Fruit fly (Drosophila melanogaster) whole organism, embryonic: ENCODE measurements around the gene Aatf.

ENCODE experiments used
- Bgb ChIP-seq: fragments of 200-800 bp; sonication (Bioruptor generic); IDR thresholded peaks from 2 replicates; pipeline ENCODE4 v1.3.6; 2022; ENCODE audit warnings: missing biosample characterization, missing genetic modification characterization; ENCODE audit not compliant: partially characterized antibody
- CG10366 ChIP-seq: fragments of 200-800 bp; sonication (Bioruptor generic); IDR thresholded peaks from 2 replicates; pipeline ENCODE4 v1.3.6; 2022; ENCODE audit warnings: missing biosample characterization, missing genetic modification characterization
- CG10431 ChIP-seq: fragments of 200-800 bp; sonication (Bioruptor generic); optimal IDR thresholded peaks from 3 replicates; lab custom pipeline; 2018; ENCODE audit warnings: missing biosample characterization, mild to moderate bottlenecking, missing genetic modification characterization
- CG11504 ChIP-seq: fragments of 200-800 bp; sonication (Bioruptor generic); optimal IDR thresholded peaks from 3 replicates; lab custom pipeline; 2019; ENCODE audit warnings: missing biosample characterization, mild to moderate bottlenecking, missing genetic modification characterization, moderate library complexity
- CG1602 ChIP-seq: fragments of 200-800 bp; sonication (Bioruptor generic); optimal IDR thresholded peaks from 3 replicates; lab custom pipeline; 2016; ENCODE audit warnings: missing biosample characterization, missing genetic modification characterization
- CG18619 ChIP-seq: fragments of 200-800 bp; sonication (Bioruptor generic); optimal IDR thresholded peaks from 3 replicates; lab custom pipeline; 2017; ENCODE audit warnings: missing biosample characterization, mild to moderate bottlenecking, missing genetic modification characterization
- CG2120 ChIP-seq: fragments of 200-800 bp; sonication (Bioruptor generic); optimal IDR thresholded peaks from 3 replicates; lab custom pipeline; 2016; ENCODE audit warnings: missing biosample characterization, missing genetic modification characterization
- CG33213 ChIP-seq: fragments of 200-800 bp; sonication (Bioruptor generic); optimal IDR thresholded peaks from 3 replicates; lab custom pipeline; 2016; ENCODE audit warnings: missing biosample characterization, missing genetic modification characterization
- CG8944 ChIP-seq: fragments of 200-800 bp; sonication (Bioruptor generic); optimal IDR thresholded peaks from 3 replicates; lab custom pipeline; 2016; ENCODE audit warnings: missing biosample characterization, missing genetic modification characterization
- CTCF ChIP-seq: fragments of 200-800 bp; sonication (Bioruptor generic); optimal IDR thresholded peaks from 2 replicates; lab custom pipeline; 2017; ENCODE audit warnings: missing biosample characterization, mild to moderate bottlenecking, missing genetic modification characterization, moderate library complexity
- CkIIα-i1 ChIP-seq: fragments of 200-800 bp; sonication (Bioruptor generic); IDR thresholded peaks from 2 replicates; pipeline ENCODE4 v1.3.6; 2022; ENCODE audit warnings: missing biosample characterization, missing genetic modification characterization
- D19A ChIP-seq: fragments of 200-800 bp; optimal IDR thresholded peaks from 3 replicates; lab custom pipeline; 2019; ENCODE audit warnings: missing biosample characterization, mild to moderate bottlenecking, missing genetic modification characterization, moderate library complexity
- Dfd ChIP-seq, 2 experiments: fragments of >200 bp; optimal IDR thresholded peaks; 2 replicates each; lab custom pipeline; 2017; ENCODE audit warnings: missing biosample characterization in 2 of 2, missing genetic modification characterization in 2 of 2
- Dp ChIP-seq: fragments of 200-800 bp; sonication (Bioruptor generic); optimal IDR thresholded peaks from 2 replicates; lab custom pipeline; 2018; ENCODE audit warnings: missing biosample characterization, mild to moderate bottlenecking, missing genetic modification characterization, moderate library complexity
- E2f2 ChIP-seq: fragments of 200-800 bp; sonication (Bioruptor generic); IDR thresholded peaks from 2 replicates; pipeline ENCODE4 v1.3.6; 2022; ENCODE audit warnings: missing biosample characterization, missing genetic modification characterization
- ERR ChIP-seq: fragments of 200-800 bp; sonication (Bioruptor generic); optimal IDR thresholded peaks from 2 replicates; lab custom pipeline; 2016; ENCODE audit warnings: missing biosample characterization, missing genetic modification characterization
- Gsc ChIP-seq: fragments of 200-800 bp; sonication (Bioruptor generic); IDR thresholded peaks from 2 replicates; pipeline ENCODE4 v1.3.6; 2022; ENCODE audit warnings: missing biosample characterization, missing genetic modification characterization
- Hr39 ChIP-seq: fragments of >200 bp; optimal IDR thresholded peaks from 2 replicates; lab custom pipeline; 2017
- Med ChIP-seq: fragments of 200-800 bp; sonication (Bioruptor generic); peaks from one replicate; lab custom pipeline; 2016; ENCODE audit warnings: missing biosample characterization, missing genetic modification characterization, mild to moderate bottlenecking, inconsistent platforms, moderate library complexity
- Myb ChIP-seq: fragments of 200-800 bp; sonication (Bioruptor generic); optimal IDR thresholded peaks from 2 replicates; lab custom pipeline; 2016; ENCODE audit warnings: missing biosample characterization, missing genetic modification characterization
- NC2α ChIP-seq: fragments of 200-800 bp; sonication (Bioruptor generic); optimal IDR thresholded peaks from 2 replicates; lab custom pipeline; 2016; ENCODE audit warnings: missing biosample characterization, missing genetic modification characterization
- Optix ChIP-seq: fragments of 200-800 bp; sonication (Bioruptor generic); IDR thresholded peaks from 3 replicates; pipeline ENCODE4 v1.3.6; 2022; ENCODE audit warnings: missing biosample characterization, missing genetic modification characterization
- Sox102F ChIP-seq: fragments of 200-800 bp; sonication (Bioruptor generic); optimal IDR thresholded peaks from 2 replicates; lab custom pipeline; 2018; ENCODE audit warnings: missing biosample characterization, mild to moderate bottlenecking, missing genetic modification characterization, moderate library complexity
- al ChIP-seq: fragments of 200-800 bp; sonication (Bioruptor generic); IDR thresholded peaks from 2 replicates; pipeline ENCODE4 v1.3.6; 2022; ENCODE audit warnings: missing biosample characterization, missing genetic modification characterization
- amos ChIP-seq: fragments of 200-800 bp; sonication (Bioruptor generic); IDR thresholded peaks from 2 replicates; pipeline ENCODE4 v1.3.6; 2022; ENCODE audit warnings: missing biosample characterization, missing genetic modification characterization; ENCODE audit not compliant: partially characterized antibody
- ara ChIP-seq: fragments of 200-800 bp; sonication (Bioruptor generic); IDR thresholded peaks from 2 replicates; pipeline ENCODE4 v1.3.6; 2022; ENCODE audit warnings: missing biosample characterization, missing genetic modification characterization
- ase ChIP-seq: fragments of 200-800 bp; sonication (Bioruptor generic); IDR thresholded peaks from 3 replicates; pipeline ENCODE4 v1.3.6; 2022; ENCODE audit warnings: missing biosample characterization, missing genetic modification characterization
- br ChIP-seq: fragments of >200 bp; optimal IDR thresholded peaks from 2 replicates; lab custom pipeline; 2017
- cad ChIP-seq: fragments of >200 bp; optimal IDR thresholded peaks from 2 replicates; lab custom pipeline; 2017; ENCODE audit warnings: missing biosample characterization, missing genetic modification characterization
- exex ChIP-seq: fragments of 200-800 bp; sonication (Bioruptor generic); optimal IDR thresholded peaks from 4 replicates; lab custom pipeline; 2018; ENCODE audit warnings: missing biosample characterization, mild to moderate bottlenecking, missing genetic modification characterization, moderate library complexity
- fru ChIP-seq: fragments of >200 bp; optimal IDR thresholded peaks from 2 replicates; lab custom pipeline; 2017
- gcm ChIP-seq: fragments of 200-800 bp; sonication (Bioruptor generic); optimal IDR thresholded peaks from 2 replicates; lab custom pipeline; 2019; ENCODE audit warnings: missing biosample characterization, mild to moderate bottlenecking, missing genetic modification characterization, moderate library complexity
- hbn ChIP-seq: fragments of 200-800 bp; sonication (Bioruptor generic); IDR thresholded peaks from 2 replicates; pipeline ENCODE4 v1.3.6; 2022; ENCODE audit warnings: missing biosample characterization, missing genetic modification characterization; ENCODE audit not compliant: partially characterized antibody
- nom ChIP-seq: fragments of 200-800 bp; sonication (Bioruptor generic); optimal IDR thresholded peaks from 2 replicates; lab custom pipeline; 2017; ENCODE audit warnings: missing biosample characterization, missing genetic modification characterization, mild to moderate bottlenecking, moderate library complexity, missing genetic modification reagents
- pho ChIP-seq: fragments of 200-800 bp; sonication (Bioruptor generic); optimal IDR thresholded peaks from 2 replicates; lab custom pipeline; 2016; ENCODE audit warnings: missing biosample characterization, missing genetic modification characterization
- pita ChIP-seq: fragments of 200-800 bp; sonication (Bioruptor generic); optimal IDR thresholded peaks from 2 replicates; lab custom pipeline; 2017; ENCODE audit warnings: missing biosample characterization, mild to moderate bottlenecking, missing genetic modification characterization
- sens ChIP-seq: fragments of 200-800 bp; sonication (Bioruptor generic); peaks from one replicate; lab custom pipeline; 2016; ENCODE audit warnings: missing biosample characterization, missing genetic modification characterization
- tgo ChIP-seq: fragments of 200-800 bp; sonication (Bioruptor generic); IDR thresholded peaks from 3 replicates; pipeline ENCODE4 v1.3.6; 2022; ENCODE audit warnings: missing biosample characterization, missing genetic modification characterization
- trem ChIP-seq: fragments of 200-800 bp; optimal IDR thresholded peaks from 3 replicates; lab custom pipeline; 2019; ENCODE audit warnings: missing biosample characterization, mild to moderate bottlenecking, missing genetic modification characterization, moderate library complexity
- usp ChIP-seq: fragments of >200 bp; optimal IDR thresholded peaks from 2 replicates; lab custom pipeline; 2017; ENCODE audit warnings: missing biosample characterization, missing genetic modification characterization
- vfl ChIP-seq: fragments of 200-800 bp; sonication (Bioruptor generic); optimal IDR thresholded peaks from 2 replicates; lab custom pipeline; 2016; ENCODE audit warnings: missing biosample characterization, missing genetic modification characterization
- vvl ChIP-seq: fragments of 200-800 bp; sonication (Bioruptor generic); IDR thresholded peaks from 2 replicates; pipeline ENCODE4 v1.3.6; 2022; ENCODE audit warnings: missing biosample characterization, missing genetic modification characterization
- zfh1 ChIP-seq: fragments of 200-800 bp; sonication (Bioruptor generic); IDR thresholded peaks from 3 replicates; pipeline ENCODE4 v1.3.6; 2022; ENCODE audit warnings: missing biosample characterization, missing genetic modification characterization

Aatf gene

dm6 chr2L:6683992-6684882 lies 33.2 kb upstream of the Aatf start, which contains the start of gene Nhe3 (continued):
- TF ChIP-seq ase (GFP tag; lab: Robert Waterston, UW) (peak; percentile 69; the same call in 1 of the 3 replicates), cad (GFP tag; lab: Kevin White, UChicago) (no peak), exex (peak; percentile 45), CTCF (GFP tag; lab: Kevin White, UChicago) (peak; percentile 98), CG1602 (GFP tag; lab: Kevin White, UChicago) (peak; percentile 82), NC2α (GFP tag; lab: Kevin White, UChicago) (peak; percentile 58), CG10431 (GFP tag; lab: Kevin White, UChicago) (peak; percentile 33), al (GFP tag; lab: Robert Waterston, UW) (peak; percentile 82), Myb (GFP tag; lab: Kevin White, UChicago) (peak; percentile 45), Gsc (no peak), CkIIα-i1 (no peak), E2f2 (GFP tag; lab: Robert Waterston, UW) (peak; percentile 98), Dp (GFP tag; lab: Kevin White, UChicago) (peak; percentile 96), Optix (peak; percentile 56; the same call in 1 of the 3 replicates), CG18619 (GFP tag; lab: Kevin White, UChicago) (peak; percentile 67), ara (GFP tag; lab: Robert Waterston, UW) (peak; percentile 78), Dfd (GFP tag; optimal IDR thresholded peaks at IDR 0.05; lab: Kevin White, UChicago) (no peak), CG10366 (peak; percentile 80), amos (GFP tag; lab: Robert Waterston, UW) (peak; percentile 42), hbn (GFP tag; lab: Robert Waterston, UW) (no peak; the same call in 1 of the 2 replicates), tgo (GFP tag; lab: Robert Waterston, UW) (peak; percentile 82), usp (GFP tag; lab: Kevin White, UChicago) (no peak), pho (GFP tag; lab: Kevin White, UChicago) (peak; percentile 87)

dm6 chr2L:6686612-6687011 lies 30.8 kb upstream of the Aatf start, which contains the start of gene CG11327:
CG11327 (minus strand) TSS chr2L:6686712.
- TF ChIP-seq vfl (no peak), trem (tag; lab: Kevin White, UChicago) (peak; percentile 7)

dm6 chr2L:6692048-6692447 lies 25.4 kb upstream of the Aatf start:
- TF ChIP-seq CG2120 (GFP tag; lab: Kevin White, UChicago) (no peak), vvl (GFP tag; lab: Robert Waterston, UW) (0 out of 2 replicates have a peak, but pooled peaks have one; percentile 7), nom (GFP tag; lab: Kevin White, UChicago) (no peak), fru (lab: Kevin White, UChicago) (no peak), Sox102F (peak; percentile 24), CG1602 (GFP tag; lab: Kevin White, UChicago) (no peak), CG11504 (tag; lab: Kevin White, UChicago) (peak; percentile 10), ERR (no peak), zfh1 (no peak), Hr39 (lab: Kevin White, UChicago) (no peak), CG33213 (GFP tag; lab: Kevin White, UChicago) (no peak), Bgb (GFP tag; lab: Robert Waterston, UW) (no peak), sens (peak; percentile 75), pita (GFP tag; lab: Kevin White, UChicago) (no peak), D19A (tag; lab: Kevin White, UChicago) (peak; percentile 58), CG8944 (GFP tag; lab: Kevin White, UChicago) (no peak), Med (GFP tag; lab: Kevin White, UChicago) (peak; percentile 64), ara (GFP tag; lab: Robert Waterston, UW) (no peak), br (lab: Kevin White, UChicago) (no peak), gcm (GFP tag; lab: Kevin White, UChicago) (no peak)
